Worm (Caenorhabditis elegans) whole organism, late embryonic: ENCODE data around the gene srh-272.

Experiments
- C38D4.7 ChIP-seq: fragments of 200-800 bp; sonication (Bioruptor generic); optimal IDR thresholded peaks from 2 replicates; lab custom pipeline; 2018; ENCODE audit warnings: mild to moderate bottlenecking, missing genetic modification characterization, moderate library complexity, missing compliant biosample characterization
- K09A11.1 ChIP-seq: sonication (generic microtip); optimal IDR thresholded peaks from 2 replicates; lab custom pipeline; 2017; ENCODE audit warnings: antibody characterized with exemption, mild to moderate bottlenecking, missing genetic modification characterization, missing compliant biosample characterization; ENCODE audit not compliant: insufficient read depth
- ama-1 ChIP-seq: fragments of 150-350 bp; optimal IDR thresholded peaks from 2 replicates; lab custom pipeline; 2014
- nfya-1 ChIP-seq: sonication (generic microtip); optimal IDR thresholded peaks from 2 replicates; lab custom pipeline; 2017; ENCODE audit warnings: missing genetic modification characterization, mild to moderate bottlenecking, missing compliant biosample characterization, antibody characterized with exemption, moderate library complexity
- nhr-11 ChIP-seq: fragments of 150-350 bp; optimal IDR thresholded peaks from 2 replicates; lab custom pipeline; 2014; ENCODE audit warnings: missing biosample characterization, missing genetic modification characterization
- pag-3 ChIP-seq: sonication (generic microtip); optimal IDR thresholded peaks from 2 replicates; lab custom pipeline; 2016; ENCODE audit warnings: missing compliant biosample characterization, missing genetic modification characterization, borderline replicate concordance
- pha-2 ChIP-seq: sonication (generic microtip); optimal IDR thresholded peaks from 2 replicates; lab custom pipeline; 2017; ENCODE audit warnings: mild to moderate bottlenecking, missing genetic modification characterization, missing compliant biosample characterization
- pqm-1 ChIP-seq: sonication (generic microtip); optimal IDR thresholded peaks from 2 replicates; lab custom pipeline; 2016; ENCODE audit warnings: missing genetic modification characterization, missing compliant biosample characterization
- zip-5 ChIP-seq: sonication (generic microtip); optimal IDR thresholded peaks from 2 replicates; lab custom pipeline; 2016; ENCODE audit warnings: missing genetic modification characterization, missing compliant biosample characterization
- ztf-16 ChIP-seq: sonication (generic microtip); optimal IDR thresholded peaks from 2 replicates; lab custom pipeline; 2017; ENCODE audit warnings: missing genetic modification characterization, missing compliant biosample characterization

- TF ChIP-seq pha-2 = no peak
- TF ChIP-seq pag-3 (tag; lab: Kevin White, UChicago) = no peak
- TF ChIP-seq ztf-16 (tag; lab: Kevin White, UChicago) = no peak
- no peak for TF ChIP-seq ama-1
- no peak for TF ChIP-seq nfya-1 (tag; lab: Kevin White, UChicago)
- TF ChIP-seq nhr-11 = no peak
- no peak for TF ChIP-seq C38D4.7 (GFP tag; lab: Kevin White, UChicago)
- no peak for TF ChIP-seq K09A11.1
- no peak for TF ChIP-seq zip-5 (tag; lab: Kevin White, UChicago)
- TF ChIP-seq pqm-1 (tag; lab: Kevin White, UChicago) = no peak
Measured at ce11 chrV:2818117-2818516, 45.0 kb upstream of the srh-272 start, which contains the start of gene srt-34.
